Worm (Caenorhabditis elegans) whole organism, L2 larva: ENCODE measurements around the gene K01A6.5.

Source experiments
- blmp-1 ChIP-seq: sonication (generic microtip); optimal IDR thresholded peaks from 2 replicates; lab custom pipeline; 2017; ENCODE audit warnings: missing genetic modification characterization, mild to moderate bottlenecking, missing compliant biosample characterization, antibody characterized with exemption, moderate library complexity; ENCODE audit not compliant: insufficient read depth
- nhr-11 ChIP-seq: fragments of 150-350 bp; optimal IDR thresholded peaks from 2 replicates; lab custom pipeline; 2014; ENCODE audit warnings: missing biosample characterization, missing genetic modification characterization
- snpc-4 ChIP-seq: fragments of 150-350 bp; optimal IDR thresholded peaks from 2 replicates; lab custom pipeline; 2014; ENCODE audit warnings: missing biosample characterization, missing genetic modification characterization

ce11 chrIV:11703685-11704296 lies 38.7 kb upstream of the K01A6.5 start, which contains the start of the genes T22B3.3 and alg-3:
- TF ChIP-seq nhr-11 (tag; lab: Kevin White, UChicago) (no peak), blmp-1 (no peak), snpc-4 (tag; lab: Kevin White, UChicago) (no peak)
